Fruit fly (Drosophila melanogaster) whole organism, prepupa: Measurements from ENCODE around the gene CG14634.

Source experiments
- CG10669 ChIP-seq: fragments of 200-800 bp; sonication (Bioruptor generic); optimal IDR thresholded peaks from 3 replicates; lab custom pipeline; 2018; ENCODE audit warnings: missing biosample characterization, mild to moderate bottlenecking, missing genetic modification characterization, moderate library complexity
- CG11902 ChIP-seq: fragments of 200-800 bp; sonication (Bioruptor generic); optimal IDR thresholded peaks from 3 replicates; lab custom pipeline; 2016; ENCODE audit warnings: missing biosample characterization, missing genetic modification characterization
- CG15336 ChIP-seq: fragments of 200-800 bp; sonication (Bioruptor generic); IDR thresholded peaks from 2 replicates; pipeline ENCODE4 v1.3.6; 2022; ENCODE audit warnings: missing biosample characterization, missing genetic modification characterization
- CG1621 ChIP-seq: fragments of 200-800 bp; sonication (Bioruptor generic); optimal IDR thresholded peaks from 3 replicates; lab custom pipeline; 2018; ENCODE audit warnings: missing biosample characterization, mild to moderate bottlenecking, missing genetic modification characterization
- CG16779 ChIP-seq: fragments of 200-800 bp; sonication (Bioruptor generic); optimal IDR thresholded peaks from 3 replicates; lab custom pipeline; 2017; ENCODE audit warnings: missing biosample characterization, mild to moderate bottlenecking, missing genetic modification characterization
- CG3032 ChIP-seq: fragments of 200-800 bp; optimal IDR thresholded peaks from 2 replicates; lab custom pipeline; 2019; ENCODE audit warnings: missing biosample characterization, mild to moderate bottlenecking, missing genetic modification characterization, moderate library complexity
- CG31627 ChIP-seq: fragments of 200-800 bp; sonication (Bioruptor generic); optimal IDR thresholded peaks from 3 replicates; lab custom pipeline; 2016; ENCODE audit warnings: missing biosample characterization, missing genetic modification characterization
- CG32006 ChIP-seq: fragments of 200-800 bp; sonication (Bioruptor generic); optimal IDR thresholded peaks from 3 replicates; lab custom pipeline; 2017; ENCODE audit warnings: missing biosample characterization, mild to moderate bottlenecking, missing genetic modification characterization
- CG3919 ChIP-seq: fragments of 200-800 bp; sonication (Bioruptor generic); optimal IDR thresholded peaks from 3 replicates; lab custom pipeline; 2016; ENCODE audit warnings: missing biosample characterization, missing genetic modification characterization
- CG4318 ChIP-seq: fragments of 200-800 bp; sonication (Bioruptor generic); optimal IDR thresholded peaks from 3 replicates; lab custom pipeline; 2017; ENCODE audit warnings: missing biosample characterization, mild to moderate bottlenecking, missing genetic modification characterization
- CG6163 ChIP-seq: fragments of 200-800 bp; sonication (Bioruptor generic); IDR thresholded peaks from 3 replicates; pipeline ENCODE4 v1.3.6; 2022; ENCODE audit warnings: missing biosample characterization, missing genetic modification characterization
- CG6276 ChIP-seq: fragments of 200-800 bp; sonication (Bioruptor generic); optimal IDR thresholded peaks from 2 replicates; lab custom pipeline; 2017; ENCODE audit warnings: missing biosample characterization, mild to moderate bottlenecking, missing genetic modification characterization
- CG6792 ChIP-seq: fragments of 200-800 bp; sonication (Bioruptor generic); optimal IDR thresholded peaks from 3 replicates; lab custom pipeline; 2016; ENCODE audit warnings: missing biosample characterization, missing genetic modification characterization
- CG6808 ChIP-seq: fragments of 200-800 bp; sonication (Bioruptor generic); optimal IDR thresholded peaks from 3 replicates; lab custom pipeline; 2017; ENCODE audit warnings: missing biosample characterization, missing genetic modification characterization, mild to moderate bottlenecking, moderate library complexity, missing genetic modification reagents
- CG6854 ChIP-seq: fragments of 200-800 bp; sonication (Bioruptor generic); optimal IDR thresholded peaks from 2 replicates; lab custom pipeline; 2017; ENCODE audit warnings: missing biosample characterization, mild to moderate bottlenecking, missing genetic modification characterization
- CG7368 ChIP-seq: fragments of 200-800 bp; sonication (Bioruptor generic); optimal IDR thresholded peaks from 3 replicates; lab custom pipeline; 2016; ENCODE audit warnings: missing biosample characterization, missing genetic modification characterization
- CG8119 ChIP-seq: fragments of 200-800 bp; sonication (Bioruptor generic); IDR thresholded peaks from 3 replicates; pipeline ENCODE4 v1.3.6; 2022; ENCODE audit warnings: missing biosample characterization, missing genetic modification characterization
- CG8632 ChIP-seq: fragments of 200-800 bp; sonication (Bioruptor generic); optimal IDR thresholded peaks from 3 replicates; lab custom pipeline; 2016; ENCODE audit warnings: missing biosample characterization, missing genetic modification characterization
- CG9139 ChIP-seq: fragments of 200-800 bp; sonication (Bioruptor generic); optimal IDR thresholded peaks from 3 replicates; lab custom pipeline; 2017; ENCODE audit warnings: missing biosample characterization, mild to moderate bottlenecking, missing genetic modification characterization
- Eip75B ChIP-seq: fragments of 200-800 bp; sonication (Bioruptor generic); optimal IDR thresholded peaks from 3 replicates; lab custom pipeline; 2016; ENCODE audit warnings: missing biosample characterization, missing genetic modification characterization
- Eip78C ChIP-seq: fragments of 200-800 bp; sonication (Bioruptor generic); peaks from one replicate; lab custom pipeline; 2016; ENCODE audit warnings: missing biosample characterization, missing genetic modification characterization
- Eip93F ChIP-seq: fragments of 200-800 bp; sonication (Bioruptor generic); optimal IDR thresholded peaks from 2 replicates; lab custom pipeline; 2016; ENCODE audit warnings: missing biosample characterization, mild to moderate bottlenecking, missing genetic modification characterization
- Hr38 ChIP-seq: sonication (Bioruptor generic); optimal IDR thresholded peaks from 2 replicates; lab custom pipeline; 2016; ENCODE audit warnings: missing biosample characterization, missing genetic modification characterization
- Hr39 ChIP-seq: fragments of 200-800 bp; sonication (Bioruptor generic); optimal IDR thresholded peaks from 2 replicates; lab custom pipeline; 2016; ENCODE audit warnings: missing biosample characterization, missing genetic modification characterization
- Hr4 ChIP-seq: fragments of 200-800 bp; sonication (Bioruptor generic); optimal IDR thresholded peaks from 3 replicates; lab custom pipeline; 2016; ENCODE audit warnings: missing biosample characterization, missing genetic modification characterization
- Lpt ChIP-seq: fragments of 200-800 bp; sonication (Bioruptor generic); optimal IDR thresholded peaks from 3 replicates; lab custom pipeline; 2016; ENCODE audit warnings: missing biosample characterization, missing genetic modification characterization
- Met ChIP-seq: fragments of 200-800 bp; sonication (Bioruptor generic); optimal IDR thresholded peaks from 3 replicates; lab custom pipeline; 2016; ENCODE audit warnings: missing biosample characterization, missing genetic modification characterization
- OdsH ChIP-seq: fragments of 200-800 bp; sonication (Bioruptor generic); optimal IDR thresholded peaks from 3 replicates; lab custom pipeline; 2016; ENCODE audit warnings: missing biosample characterization, missing genetic modification characterization
- Smox ChIP-seq: fragments of 200-800 bp; sonication (Bioruptor generic); optimal IDR thresholded peaks from 3 replicates; lab custom pipeline; 2016; ENCODE audit warnings: missing biosample characterization, missing genetic modification characterization
- Sox14 ChIP-seq: fragments of 200-800 bp; sonication (Bioruptor generic); optimal IDR thresholded peaks from 3 replicates; lab custom pipeline; 2016; ENCODE audit warnings: missing biosample characterization, missing genetic modification characterization
- achi ChIP-seq: fragments of 200-800 bp; sonication (Bioruptor generic); optimal IDR thresholded peaks from 3 replicates; lab custom pipeline; 2016; ENCODE audit warnings: missing biosample characterization, missing genetic modification characterization
- acj6 ChIP-seq: fragments of 200-800 bp; sonication (Bioruptor generic); optimal IDR thresholded peaks from 3 replicates; lab custom pipeline; 2016; ENCODE audit warnings: missing biosample characterization, missing genetic modification characterization
- dac ChIP-seq: fragments of 200-800 bp; sonication (Bioruptor generic); optimal IDR thresholded peaks from 2 replicates; lab custom pipeline; 2017; ENCODE audit warnings: missing biosample characterization, mild to moderate bottlenecking, missing genetic modification characterization
- eg ChIP-seq: fragments of 200-800 bp; sonication (Bioruptor generic); IDR thresholded peaks from 3 replicates; pipeline ENCODE4 v1.3.6; 2022; ENCODE audit warnings: missing biosample characterization, missing genetic modification characterization
- esn ChIP-seq: fragments of 200-800 bp; sonication (Bioruptor generic); optimal IDR thresholded peaks from 2 replicates; lab custom pipeline; 2016; ENCODE audit warnings: missing biosample characterization, mild to moderate bottlenecking, missing genetic modification characterization, moderate library complexity
- fd85E ChIP-seq: fragments of 200-800 bp; sonication (Bioruptor generic); optimal IDR thresholded peaks from 3 replicates; lab custom pipeline; 2016; ENCODE audit warnings: missing biosample characterization, missing genetic modification characterization
- fkh ChIP-seq: fragments of 200-800 bp; sonication (Bioruptor generic); optimal IDR thresholded peaks from 3 replicates; lab custom pipeline; 2017; ENCODE audit warnings: missing biosample characterization, mild to moderate bottlenecking, missing genetic modification characterization, moderate library complexity
- lz ChIP-seq: fragments of 200-800 bp; sonication (Bioruptor generic); optimal IDR thresholded peaks from 3 replicates; lab custom pipeline; 2016; ENCODE audit warnings: missing biosample characterization, missing genetic modification characterization
- pdm3 ChIP-seq: fragments of 200-800 bp; sonication (Bioruptor generic); optimal IDR thresholded peaks from 3 replicates; lab custom pipeline; 2016; ENCODE audit warnings: missing biosample characterization, missing genetic modification characterization
- salr ChIP-seq, 2 experiments: fragments of 200-800 bp; sonication (Bioruptor generic); optimal IDR thresholded peaks; 3 replicates each; lab custom pipeline; 2016 to 2018; ENCODE audit warnings: missing biosample characterization in 2 of 2, missing genetic modification characterization in 2 of 2, mild to moderate bottlenecking in 1 of 2
- spab ChIP-seq: fragments of 200-800 bp; sonication (Bioruptor generic); optimal IDR thresholded peaks from 2 replicates; lab custom pipeline; 2017; ENCODE audit warnings: missing biosample characterization, mild to moderate bottlenecking, missing genetic modification characterization, missing genetic modification reagents
- svp ChIP-seq: fragments of 200-800 bp; sonication (Bioruptor generic); peaks from one replicate; lab custom pipeline; 2016; ENCODE audit warnings: missing biosample characterization, missing genetic modification characterization
- topi ChIP-seq: fragments of 200-800 bp; sonication (Bioruptor generic); optimal IDR thresholded peaks from 3 replicates; lab custom pipeline; 2016; ENCODE audit warnings: missing biosample characterization, missing genetic modification characterization
- vri ChIP-seq: fragments of 200-800 bp; sonication (Bioruptor generic); optimal IDR thresholded peaks from 3 replicates; lab custom pipeline; 2016; ENCODE audit warnings: missing biosample characterization, mild to moderate bottlenecking, missing genetic modification characterization

The CG14634 gene

DNA sequence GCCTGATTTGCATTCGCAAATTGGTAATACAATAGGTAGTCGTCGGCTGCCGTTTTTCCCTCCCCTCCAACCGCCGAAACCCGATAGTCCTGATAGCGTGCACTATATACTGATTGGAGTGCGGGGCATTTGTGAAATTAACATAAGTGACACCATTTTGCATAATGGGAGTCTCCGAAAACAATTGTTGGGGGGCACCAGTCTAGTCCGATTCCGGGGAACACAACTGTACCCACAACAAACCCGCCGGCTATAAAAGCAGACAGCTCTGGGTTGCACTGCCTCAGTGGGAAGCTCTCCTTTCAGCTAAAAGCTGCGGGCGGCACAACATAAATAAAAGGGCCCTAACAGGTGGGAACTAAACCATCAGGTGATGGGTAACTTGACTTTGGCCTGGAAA, at the start of gene CG14634:
Gene CG14634 (plus strand): TSS at position 301 of the 400 bp plus-strand sequence.
- TF ChIP-seq Sox14 (GFP tag; lab: Kevin White, UChicago): no peak
- no peak for TF ChIP-seq Lpt (GFP tag; lab: Kevin White, UChicago)
- no peak for TF ChIP-seq CG6163
- no peak for TF ChIP-seq CG10669
- no peak for TF ChIP-seq CG7368 (GFP tag; lab: Kevin White, UChicago)
- no peak for TF ChIP-seq dac
- no peak for TF ChIP-seq fd85E
- no peak for TF ChIP-seq CG8632 (GFP tag; lab: Kevin White, UChicago)
- no peak for TF ChIP-seq acj6 (GFP tag; lab: Kevin White, UChicago)

DNA sequence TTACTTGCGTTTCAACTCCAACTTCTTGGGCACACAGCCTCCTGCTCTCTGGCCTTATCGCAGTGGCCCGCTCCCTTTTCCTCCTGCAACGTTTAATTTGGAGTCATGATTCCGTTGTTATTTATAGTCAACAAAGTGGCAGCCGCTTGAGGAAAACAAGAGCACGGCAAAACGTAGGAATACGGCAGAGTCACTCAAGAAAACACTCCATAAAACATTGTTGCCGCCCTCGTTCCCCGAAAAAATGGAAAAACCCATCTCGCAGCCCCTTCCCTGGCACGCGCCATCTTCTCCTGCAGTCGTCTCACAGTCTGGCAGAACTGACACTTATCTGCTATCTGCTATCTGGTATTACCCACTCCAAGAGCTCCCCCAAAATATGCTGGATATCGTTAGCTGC, 37.4 kb upstream of the CG14634 start:
- TF ChIP-seq Eip78C (GFP tag; lab: Kevin White, UChicago) (no peak), Eip93F (GFP tag; lab: Kevin White, UChicago) (no peak), CG32006 (GFP tag; lab: Kevin White, UChicago) (no peak), lz (GFP tag; lab: Kevin White, UChicago) (no peak)

DNA sequence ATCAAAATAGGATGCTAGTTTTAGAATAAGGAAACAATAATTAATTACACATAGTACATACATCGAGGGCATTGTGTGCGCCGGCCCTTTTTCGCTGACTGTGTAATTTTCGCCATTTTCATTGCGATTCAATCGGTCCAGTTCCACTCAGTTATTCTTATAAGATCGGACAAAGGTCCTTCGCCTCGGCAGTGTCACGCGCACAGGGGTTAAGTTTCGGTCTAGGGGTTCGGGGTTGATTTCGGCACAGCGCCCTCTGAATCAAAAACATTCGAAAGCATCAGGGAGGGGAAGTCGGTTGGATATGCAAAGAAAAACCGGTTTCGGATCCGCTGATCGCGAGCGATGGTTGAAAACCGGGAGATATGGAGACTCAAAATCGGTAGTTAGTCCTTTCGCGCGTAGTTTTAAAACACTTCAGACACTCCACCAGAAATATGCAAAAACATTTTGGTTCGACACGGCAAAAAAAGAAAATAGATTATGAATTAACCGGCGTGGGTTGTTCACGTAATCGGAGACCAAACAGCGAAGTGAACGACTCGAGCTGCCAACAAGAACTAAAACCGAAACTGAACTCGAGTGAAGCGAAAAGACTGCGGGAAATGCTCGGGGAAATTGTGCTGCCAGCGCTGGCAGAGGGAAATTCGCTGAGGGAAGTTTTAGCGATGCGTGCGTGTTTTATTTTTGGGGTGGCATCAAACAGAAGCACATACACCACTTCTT, 26.3 kb upstream of the CG14634 start:
- TF ChIP-seq CG9139 (GFP tag; lab: Kevin White, UChicago) (no peak), CG3032 (tag; lab: Kevin White, UChicago) (no peak), pdm3 (no peak), fkh (no peak)

DNA sequence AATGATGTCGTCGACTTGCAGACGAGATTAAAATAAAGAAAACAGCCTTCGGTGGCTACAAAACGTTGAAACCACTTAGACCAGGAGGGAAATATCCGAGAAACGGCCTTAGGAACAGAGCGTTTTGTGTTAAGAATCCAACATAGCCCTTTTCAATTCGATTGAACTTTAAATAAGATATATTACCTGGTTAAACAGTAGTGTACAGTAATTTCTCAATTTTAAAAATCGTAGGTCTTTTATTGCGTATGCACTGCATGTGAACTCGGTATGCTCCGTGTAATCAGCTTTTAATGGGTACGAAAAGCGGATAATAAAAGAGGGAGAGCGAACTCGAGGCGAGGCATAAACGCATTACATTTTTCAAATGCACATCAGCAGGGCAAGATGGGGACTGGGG, 24.4 kb upstream of the CG14634 start:
- TF ChIP-seq lz (GFP tag; lab: Kevin White, UChicago): no peak
- no peak for TF ChIP-seq topi (GFP tag; lab: Kevin White, UChicago)
- no peak for TF ChIP-seq CG6854 (GFP tag; lab: Kevin White, UChicago)
- TF ChIP-seq CG9139 (GFP tag; lab: Kevin White, UChicago): no peak
- no peak for TF ChIP-seq Hr38 (GFP tag; lab: Kevin White, UChicago)
- peak; percentile 62 for TF ChIP-seq Hr4 (GFP tag; lab: Kevin White, UChicago)
- no peak for TF ChIP-seq Eip93F (GFP tag; lab: Kevin White, UChicago)
- TF ChIP-seq spab (GFP tag; lab: Kevin White, UChicago): no peak
- peak; percentile 7 for TF ChIP-seq Sox14 (GFP tag; lab: Kevin White, UChicago)
- TF ChIP-seq CG3032 (tag; lab: Kevin White, UChicago): no peak
- TF ChIP-seq dac: peak; percentile 15
- peak; percentile 1 for TF ChIP-seq pdm3
- TF ChIP-seq CG7368 (GFP tag; lab: Kevin White, UChicago): no peak
- TF ChIP-seq OdsH (GFP tag; lab: Kevin White, UChicago): peak; percentile 24
- no peak for TF ChIP-seq vri (GFP tag; lab: Kevin White, UChicago)
- TF ChIP-seq CG31627 (GFP tag; lab: Kevin White, UChicago): no peak
- TF ChIP-seq Smox (GFP tag; lab: Kevin White, UChicago): no peak
- TF ChIP-seq Hr39 (GFP tag; lab: Kevin White, UChicago): no peak
- TF ChIP-seq CG6163: peak; percentile 47; the same call in 1 of the 3 replicates
- TF ChIP-seq CG6792 (GFP tag; lab: Kevin White, UChicago): no peak
- no peak for TF ChIP-seq CG8632 (GFP tag; lab: Kevin White, UChicago)
- TF ChIP-seq Eip75B (GFP tag; lab: Kevin White, UChicago): no peak
- no peak for TF ChIP-seq Met (GFP tag; lab: Kevin White, UChicago)
- TF ChIP-seq CG11902 (GFP tag; lab: Kevin White, UChicago): no peak
- TF ChIP-seq eg: peak; percentile 37; the same call in 1 of the 3 replicates
- TF ChIP-seq Lpt (GFP tag; lab: Kevin White, UChicago): peak; percentile 32
- no peak for TF ChIP-seq CG6808 (GFP tag; lab: Kevin White, UChicago)
- no peak for TF ChIP-seq CG3919 (GFP tag; lab: Kevin White, UChicago)
- TF ChIP-seq CG15336: peak; percentile 54
- TF ChIP-seq CG16779 (tag; lab: Kevin White, UChicago): no peak
- no peak for TF ChIP-seq achi (GFP tag; lab: Kevin White, UChicago)
- peak; percentile 51 for TF ChIP-seq CG4318 (GFP tag; lab: Kevin White, UChicago)
- TF ChIP-seq salr (GFP tag; optimal IDR thresholded peaks at IDR 0.05; lab: Kevin White, UChicago): peak in 1 of 2 experiments; percentile 22
- peak; percentile 70 for TF ChIP-seq CG32006 (GFP tag; lab: Kevin White, UChicago)
- peak; percentile 58; the same call in 2 of the 3 replicates for TF ChIP-seq CG8119 (GFP tag; lab: Robert Waterston, UW)
- no peak for TF ChIP-seq CG1621 (tag; lab: Kevin White, UChicago)
- TF ChIP-seq CG10669: no peak
- TF ChIP-seq esn (GFP tag; lab: Kevin White, UChicago): no peak
- TF ChIP-seq svp (GFP tag; lab: Kevin White, UChicago): no peak
- peak; percentile 16 for TF ChIP-seq CG6276 (GFP tag; lab: Kevin White, UChicago)
- peak; percentile 73 for TF ChIP-seq Eip78C (GFP tag; lab: Kevin White, UChicago)
